Worm (Caenorhabditis elegans) whole organism, late embryonic: ENCODE measurements around the gene Y41D4B.11.

Experiments
- pha-4 ChIP-seq: fragments of 150-350 bp; optimal IDR thresholded peaks from 2 replicates; lab custom pipeline; 2018; ENCODE audit warnings: missing biosample characterization, missing genetic modification reagents, missing genetic modification characterization
- sox-2 ChIP-seq: fragments of 200-800 bp; sonication (Bioruptor generic); IDR thresholded peaks from 2 replicates; pipeline ENCODE4 v1.3.6; 2022; ENCODE audit warnings: missing genetic modification reagents, missing genetic modification characterization, missing compliant biosample characterization
- unc-86 ChIP-seq: sonication (generic microtip); optimal IDR thresholded peaks from 2 replicates; lab custom pipeline; 2016; ENCODE audit warnings: missing genetic modification characterization, missing compliant biosample characterization

ce11 chrIV:1613592-1613991 is 8.1 kb downstream of the Y41D4B.11 start, which contains the start of gene nhr-122:
- TF ChIP-seq sox-2 (GFP tag; lab: Robert Waterston, UW) (no peak), pha-4 (tag; lab: Kevin White, UChicago) (no peak), unc-86 (tag; lab: Kevin White, UChicago) (no peak)
